Fruit fly (Drosophila melanogaster) whole organism, prepupa: ENCODE data around the gene CG10232.

Experiments
- Blimp-1 ChIP-seq: fragments of 200-800 bp; sonication (Bioruptor generic); optimal IDR thresholded peaks from 3 replicates; lab custom pipeline; 2017; ENCODE audit warnings: missing biosample characterization, missing genetic modification characterization, mild to moderate bottlenecking, moderate library complexity, missing genetic modification reagents
- CG11294 ChIP-seq: fragments of 200-800 bp; sonication (Bioruptor generic); IDR thresholded peaks from 2 replicates; pipeline ENCODE4 v1.3.6; 2022; ENCODE audit warnings: missing biosample characterization, missing genetic modification characterization
- CG11762 ChIP-seq: fragments of 200-800 bp; sonication (Bioruptor generic); optimal IDR thresholded peaks from 3 replicates; lab custom pipeline; 2016; ENCODE audit warnings: missing biosample characterization, missing genetic modification characterization; ENCODE audit not compliant: insufficient read depth
- CG15336 ChIP-seq: fragments of 200-800 bp; sonication (Bioruptor generic); IDR thresholded peaks from 2 replicates; pipeline ENCODE4 v1.3.6; 2022; ENCODE audit warnings: missing biosample characterization, missing genetic modification characterization
- CG1621 ChIP-seq: fragments of 200-800 bp; sonication (Bioruptor generic); optimal IDR thresholded peaks from 3 replicates; lab custom pipeline; 2018; ENCODE audit warnings: missing biosample characterization, mild to moderate bottlenecking, missing genetic modification characterization
- CG16779 ChIP-seq: fragments of 200-800 bp; sonication (Bioruptor generic); optimal IDR thresholded peaks from 3 replicates; lab custom pipeline; 2017; ENCODE audit warnings: missing biosample characterization, mild to moderate bottlenecking, missing genetic modification characterization
- CG31627 ChIP-seq: fragments of 200-800 bp; sonication (Bioruptor generic); optimal IDR thresholded peaks from 3 replicates; lab custom pipeline; 2016; ENCODE audit warnings: missing biosample characterization, missing genetic modification characterization
- CG32006 ChIP-seq: fragments of 200-800 bp; sonication (Bioruptor generic); optimal IDR thresholded peaks from 3 replicates; lab custom pipeline; 2017; ENCODE audit warnings: missing biosample characterization, mild to moderate bottlenecking, missing genetic modification characterization
- CG34406 ChIP-seq: fragments of 200-800 bp; sonication (Bioruptor generic); optimal IDR thresholded peaks from 3 replicates; lab custom pipeline; 2016; ENCODE audit warnings: missing biosample characterization, missing genetic modification characterization
- CG6792 ChIP-seq: fragments of 200-800 bp; sonication (Bioruptor generic); optimal IDR thresholded peaks from 3 replicates; lab custom pipeline; 2016; ENCODE audit warnings: missing biosample characterization, missing genetic modification characterization
- CG6808 ChIP-seq: fragments of 200-800 bp; sonication (Bioruptor generic); optimal IDR thresholded peaks from 3 replicates; lab custom pipeline; 2017; ENCODE audit warnings: missing biosample characterization, missing genetic modification characterization, mild to moderate bottlenecking, moderate library complexity, missing genetic modification reagents
- CG8119 ChIP-seq: fragments of 200-800 bp; sonication (Bioruptor generic); IDR thresholded peaks from 3 replicates; pipeline ENCODE4 v1.3.6; 2022; ENCODE audit warnings: missing biosample characterization, missing genetic modification characterization
- Gug ChIP-seq: fragments of 200-800 bp; sonication (Bioruptor generic); IDR thresholded peaks from 2 replicates; pipeline ENCODE4 v1.3.6; 2022; ENCODE audit warnings: missing biosample characterization, missing genetic modification characterization
- Lpt ChIP-seq: fragments of 200-800 bp; sonication (Bioruptor generic); optimal IDR thresholded peaks from 3 replicates; lab custom pipeline; 2016; ENCODE audit warnings: missing biosample characterization, missing genetic modification characterization
- OdsH ChIP-seq: fragments of 200-800 bp; sonication (Bioruptor generic); optimal IDR thresholded peaks from 3 replicates; lab custom pipeline; 2016; ENCODE audit warnings: missing biosample characterization, missing genetic modification characterization
- Sox15 ChIP-seq: fragments of 200-800 bp; sonication (Bioruptor generic); optimal IDR thresholded peaks from 3 replicates; lab custom pipeline; 2016; ENCODE audit warnings: missing biosample characterization, missing genetic modification characterization
- acj6 ChIP-seq: fragments of 200-800 bp; sonication (Bioruptor generic); optimal IDR thresholded peaks from 3 replicates; lab custom pipeline; 2016; ENCODE audit warnings: missing biosample characterization, missing genetic modification characterization
- cyc ChIP-seq: fragments of 200-800 bp; sonication (Bioruptor generic); optimal IDR thresholded peaks from 3 replicates; lab custom pipeline; 2016; ENCODE audit warnings: missing biosample characterization, missing genetic modification characterization
- dsx ChIP-seq: fragments of 200-800 bp; optimal IDR thresholded peaks from 3 replicates; lab custom pipeline; 2019; ENCODE audit warnings: missing biosample characterization, mild to moderate bottlenecking, missing genetic modification characterization, moderate library complexity; ENCODE audit not compliant: poor library complexity, severe bottlenecking
- eg ChIP-seq: fragments of 200-800 bp; sonication (Bioruptor generic); IDR thresholded peaks from 3 replicates; pipeline ENCODE4 v1.3.6; 2022; ENCODE audit warnings: missing biosample characterization, missing genetic modification characterization
- esn ChIP-seq: fragments of 200-800 bp; sonication (Bioruptor generic); optimal IDR thresholded peaks from 2 replicates; lab custom pipeline; 2016; ENCODE audit warnings: missing biosample characterization, mild to moderate bottlenecking, missing genetic modification characterization, moderate library complexity
- fd59A ChIP-seq: fragments of 200-800 bp; sonication (Bioruptor generic); optimal IDR thresholded peaks from 2 replicates; lab custom pipeline; 2017; ENCODE audit warnings: missing biosample characterization, mild to moderate bottlenecking, missing genetic modification characterization, missing genetic modification reagents
- fkh ChIP-seq: fragments of 200-800 bp; sonication (Bioruptor generic); optimal IDR thresholded peaks from 3 replicates; lab custom pipeline; 2017; ENCODE audit warnings: missing biosample characterization, mild to moderate bottlenecking, missing genetic modification characterization, moderate library complexity
- lz ChIP-seq: fragments of 200-800 bp; sonication (Bioruptor generic); optimal IDR thresholded peaks from 3 replicates; lab custom pipeline; 2016; ENCODE audit warnings: missing biosample characterization, missing genetic modification characterization
- pdm3 ChIP-seq: fragments of 200-800 bp; sonication (Bioruptor generic); optimal IDR thresholded peaks from 3 replicates; lab custom pipeline; 2016; ENCODE audit warnings: missing biosample characterization, missing genetic modification characterization
- spab ChIP-seq: fragments of 200-800 bp; sonication (Bioruptor generic); optimal IDR thresholded peaks from 2 replicates; lab custom pipeline; 2017; ENCODE audit warnings: missing biosample characterization, mild to moderate bottlenecking, missing genetic modification characterization, missing genetic modification reagents
- ss ChIP-seq, 2 experiments: fragments of 200-800 bp; sonication (Bioruptor generic); optimal IDR thresholded peaks; 2 replicates in 1 of 2; 3 replicates in 1 of 2; lab custom pipeline; 2017 to 2018; ENCODE audit warnings: mild to moderate bottlenecking in 2 of 2, missing biosample characterization in 2 of 2, missing genetic modification characterization in 2 of 2, moderate library complexity in 1 of 2
- svp ChIP-seq: fragments of 200-800 bp; sonication (Bioruptor generic); peaks from one replicate; lab custom pipeline; 2016; ENCODE audit warnings: missing biosample characterization, missing genetic modification characterization
- topi ChIP-seq: fragments of 200-800 bp; sonication (Bioruptor generic); optimal IDR thresholded peaks from 3 replicates; lab custom pipeline; 2016; ENCODE audit warnings: missing biosample characterization, missing genetic modification characterization

The CG10232 gene

dm6 chr3R:23669401-23670216 lies 51.8 kb downstream of the CG10232 start, which contains the start of gene CG31145 (continued):
- TF ChIP-seq CG11294 (GFP tag; lab: Robert Waterston, UW) (peak; percentile 99), cyc (peak; percentile 99), CG11762 (peak; percentile 100), CG32006 (peak; percentile 100), ss (GFP tag; optimal IDR thresholded peaks at IDR 0.05; lab: Kevin White, UChicago) (peak; percentile 97 to 99), spab (GFP tag; lab: Kevin White, UChicago) (peak; percentile 99), esn (GFP tag; lab: Kevin White, UChicago) (peak; percentile 100), Sox15 (peak; percentile 100), CG8119 (GFP tag; lab: Robert Waterston, UW) (peak; percentile 100), OdsH (peak; percentile 100), CG15336 (GFP tag; lab: Robert Waterston, UW) (peak; percentile 100), Blimp-1 (GFP tag; lab: Kevin White, UChicago) (peak; percentile 98), CG6792 (peak; percentile 100), dsx (peak; percentile 98), CG1621 (tag; lab: Kevin White, UChicago) (peak; percentile 99), CG34406 (GFP tag; lab: Kevin White, UChicago) (peak; percentile 100), topi (GFP tag; lab: Kevin White, UChicago) (peak; percentile 100), eg (GFP tag; lab: Robert Waterston, UW) (peak; percentile 99), CG6808 (GFP tag; lab: Kevin White, UChicago) (peak; percentile 98), fd59A (GFP tag; lab: Kevin White, UChicago) (peak; percentile 99), Lpt (GFP tag; lab: Kevin White, UChicago) (peak; percentile 100), fkh (GFP tag; lab: Kevin White, UChicago) (peak; percentile 98), lz (peak; percentile 100), pdm3 (peak; percentile 100), Gug (peak; percentile 99), acj6 (peak; percentile 100), CG16779 (tag; lab: Kevin White, UChicago) (peak; percentile 99), svp (peak; percentile 100), CG31627 (GFP tag; lab: Kevin White, UChicago) (peak; percentile 100)
